Worm (Caenorhabditis elegans) whole organism, late embryonic: ENCODE results near the gene glr-4.

Experiments used
- C08G9.2 ChIP-seq: sonication (generic microtip); optimal IDR thresholded peaks from 2 replicates; lab custom pipeline; 2016; ENCODE audit warnings: mild to moderate bottlenecking, missing genetic modification characterization, moderate library complexity, missing compliant biosample characterization
- ceh-34 ChIP-seq: sonication (generic microtip); optimal IDR thresholded peaks from 2 replicates; lab custom pipeline; 2016; ENCODE audit warnings: mild to moderate bottlenecking, missing genetic modification characterization, missing compliant biosample characterization
- ceh-6 ChIP-seq: fragments of 200-800 bp; sonication (Bioruptor generic); optimal IDR thresholded peaks from 2 replicates; lab custom pipeline; 2018; ENCODE audit warnings: mild to moderate bottlenecking, missing genetic modification characterization, missing compliant biosample characterization
- fkh-10 ChIP-seq: fragments of 150-350 bp; optimal IDR thresholded peaks from 2 replicates; lab custom pipeline; 2014; ENCODE audit warnings: missing biosample characterization, missing genetic modification reagents, missing genetic modification characterization
- mec-3 ChIP-seq: sonication (generic microtip); optimal IDR thresholded peaks from 2 replicates; lab custom pipeline; 2016; ENCODE audit warnings: borderline replicate concordance, missing genetic modification characterization, missing compliant biosample characterization
- npax-4 ChIP-seq: sonication (generic microtip); optimal IDR thresholded peaks from 2 replicates; lab custom pipeline; 2016; ENCODE audit warnings: missing genetic modification characterization, missing compliant biosample characterization
- odd-2 ChIP-seq: sonication (generic microtip); optimal IDR thresholded peaks from 2 replicates; lab custom pipeline; 2017; ENCODE audit warnings: antibody characterized with exemption, mild to moderate bottlenecking, missing genetic modification characterization, missing compliant biosample characterization
- unc-55 ChIP-seq: sonication (generic microtip); optimal IDR thresholded peaks from 2 replicates; lab custom pipeline; 2017; ENCODE audit warnings: missing biosample characterization, missing genetic modification reagents, missing genetic modification characterization

glr-4 gene

ce11 chrII:7755116-7755571, 39.0 kb downstream of the glr-4 start, which contains the start of the genes B0228.6 and B0228.1 (continued):
- peak; percentile 55 for TF ChIP-seq unc-55 (GFP tag; lab: Kevin White, UChicago)

- no peak for TF ChIP-seq npax-4 (tag; lab: Kevin White, UChicago)
- no peak for TF ChIP-seq ceh-6
- TF ChIP-seq fkh-10 (GFP tag; lab: Kevin White, UChicago): no peak
- no peak for TF ChIP-seq mec-3 (tag; lab: Kevin White, UChicago)
- TF ChIP-seq odd-2 (tag; lab: Kevin White, UChicago): no peak
Observed at ce11 chrII:7753500-7753899, 40.6 kb downstream of the glr-4 start, which contains the start of gene trx-1. Gene trx-1 (minus strand): TSS chrII:7753600.

ce11 chrII:7736725-7737124, 57.4 kb downstream of the glr-4 start:
- TF ChIP-seq ceh-34 (tag; lab: Kevin White, UChicago) (no peak), C08G9.2 (tag; lab: Kevin White, UChicago) (no peak), fkh-10 (GFP tag; lab: Kevin White, UChicago) (no peak)
